Worm (Caenorhabditis elegans): ENCODE measurements around the gene F16B3.3.

The F16B3.3 gene

ce11 chrV:1317869-1318354 is at the start of gene F16B3.3:
TSS of gene F16B3.3 (minus strand) at chrV:1317919.
- no peak for TF ChIP-seq tbx-37 (GFP tag; conservative IDR thresholded peaks at IDR 0.05)
- no peak for TF ChIP-seq sea-1 (GFP tag; conservative IDR thresholded peaks at IDR 0.05)
- no peak for TF ChIP-seq F13C5.2 (tag; optimal IDR thresholded peaks at IDR 0.05)
- TF ChIP-seq aly-1 (tag; optimal IDR thresholded peaks at IDR 0.05), result no peak
- no peak for TF ChIP-seq hnd-1 (tag; optimal IDR thresholded peaks at IDR 0.05)
- TF ChIP-seq scrt-1 (GFP tag; IDR thresholded peaks at IDR 0.05), result no peak
- TF ChIP-seq pes-1 (GFP tag; IDR thresholded peaks at IDR 0.05), result no peak
- no peak for TF ChIP-seq B0310.2 (tag; optimal IDR thresholded peaks at IDR 0.05)
- no peak for TF ChIP-seq tbx-11 (GFP tag; IDR thresholded peaks at IDR 0.05)
- TF ChIP-seq hmg-4 (GFP tag; optimal IDR thresholded peaks at IDR 0.05), result no peak
- no peak for TF ChIP-seq hmbx-1 (tag; optimal IDR thresholded peaks at IDR 0.05)
- no peak for TF ChIP-seq ama-1 (optimal IDR thresholded peaks at IDR 0.05)
- no peak for TF ChIP-seq ets-7 (tag; optimal IDR thresholded peaks at IDR 0.05)
- no peak for TF ChIP-seq tra-4 (tag; optimal IDR thresholded peaks at IDR 0.05)
- no peak for TF ChIP-seq flt-1 (GFP tag; IDR thresholded peaks at IDR 0.05)
- TF ChIP-seq ceh-36 (tag; optimal IDR thresholded peaks at IDR 0.05), result no peak

- no peak for TF ChIP-seq ceh-13 (GFP tag; optimal IDR thresholded peaks at IDR 0.05)
- no peak for TF ChIP-seq sea-1 (GFP tag; conservative IDR thresholded peaks at IDR 0.05)
- no peak for TF ChIP-seq flt-1 (GFP tag; IDR thresholded peaks at IDR 0.05)
- no peak for TF ChIP-seq ets-7 (tag; optimal IDR thresholded peaks at IDR 0.05)
- no peak for TF ChIP-seq aly-1 (tag; optimal IDR thresholded peaks at IDR 0.05)
- TF ChIP-seq ama-1 (optimal IDR thresholded peaks at IDR 0.05), result no peak
- no peak for TF ChIP-seq pes-1 (GFP tag; IDR thresholded peaks at IDR 0.05)
- no peak for TF ChIP-seq scrt-1 (GFP tag; IDR thresholded peaks at IDR 0.05)
- no peak for TF ChIP-seq F13C5.2 (tag; optimal IDR thresholded peaks at IDR 0.05)
- no peak for TF ChIP-seq ceh-36 (tag; optimal IDR thresholded peaks at IDR 0.05)
- TF ChIP-seq tbx-11 (GFP tag; IDR thresholded peaks at IDR 0.05), result no peak
- no peak for TF ChIP-seq hnd-1 (tag; optimal IDR thresholded peaks at IDR 0.05)
- TF ChIP-seq tra-4 (tag; optimal IDR thresholded peaks at IDR 0.05), result no peak
- TF ChIP-seq hmbx-1 (tag; optimal IDR thresholded peaks at IDR 0.05), result no peak
- no peak for TF ChIP-seq hmg-4 (GFP tag; optimal IDR thresholded peaks at IDR 0.05)
- TF ChIP-seq B0310.2 (tag; optimal IDR thresholded peaks at IDR 0.05), result no peak
- TF ChIP-seq tbx-37 (GFP tag; conservative IDR thresholded peaks at IDR 0.05), result no peak
Observed at ce11 chrV:1366082-1366481, 48.4 kb upstream of the F16B3.3 start.

- no peak for TF ChIP-seq tbx-11 (GFP tag; IDR thresholded peaks at IDR 0.05)
- TF ChIP-seq F13C5.2 (tag; optimal IDR thresholded peaks at IDR 0.05), result no peak
- TF ChIP-seq sea-1 (GFP tag; conservative IDR thresholded peaks at IDR 0.05), result no peak
- TF ChIP-seq ceh-36 (tag; optimal IDR thresholded peaks at IDR 0.05), result no peak
- no peak for TF ChIP-seq hnd-1 (tag; optimal IDR thresholded peaks at IDR 0.05)
- TF ChIP-seq ama-1 (optimal IDR thresholded peaks at IDR 0.05), result no peak
- TF ChIP-seq flt-1 (GFP tag; IDR thresholded peaks at IDR 0.05), result no peak
Observed at ce11 chrV:1364346-1364745, 46.6 kb upstream of the F16B3.3 start.

ce11 chrV:1362027-1362426 is 44.3 kb upstream of the F16B3.3 start:
- TF ChIP-seq hmg-4 (GFP tag; optimal IDR thresholded peaks at IDR 0.05), result no peak
- no peak for TF ChIP-seq ceh-13 (GFP tag; optimal IDR thresholded peaks at IDR 0.05)
- no peak for TF ChIP-seq tbx-37 (GFP tag; conservative IDR thresholded peaks at IDR 0.05)
- TF ChIP-seq hmbx-1 (tag; optimal IDR thresholded peaks at IDR 0.05), result no peak
- TF ChIP-seq hnd-1 (tag; optimal IDR thresholded peaks at IDR 0.05), result no peak
- no peak for TF ChIP-seq B0310.2 (tag; optimal IDR thresholded peaks at IDR 0.05)
- TF ChIP-seq scrt-1 (GFP tag; IDR thresholded peaks at IDR 0.05), result no peak
- no peak for TF ChIP-seq flt-1 (GFP tag; IDR thresholded peaks at IDR 0.05)
- TF ChIP-seq F13C5.2 (tag; optimal IDR thresholded peaks at IDR 0.05), result no peak
- TF ChIP-seq ama-1 (optimal IDR thresholded peaks at IDR 0.05), result no peak
- no peak for TF ChIP-seq tbx-11 (GFP tag; IDR thresholded peaks at IDR 0.05)
- TF ChIP-seq ets-7 (tag; optimal IDR thresholded peaks at IDR 0.05), result no peak
- TF ChIP-seq ceh-36 (tag; optimal IDR thresholded peaks at IDR 0.05), result no peak
- no peak for TF ChIP-seq tra-4 (tag; optimal IDR thresholded peaks at IDR 0.05)
- TF ChIP-seq sea-1 (GFP tag; conservative IDR thresholded peaks at IDR 0.05), result no peak
- no peak for TF ChIP-seq pes-1 (GFP tag; IDR thresholded peaks at IDR 0.05)
- no peak for TF ChIP-seq aly-1 (tag; optimal IDR thresholded peaks at IDR 0.05)

ce11 chrV:1358051-1358450 is 40.3 kb upstream of the F16B3.3 start, which contains the start of gene Y75B7AL.2:
TSS of gene Y75B7AL.2 (minus strand) at chrV:1358151.
- TF ChIP-seq ama-1 (optimal IDR thresholded peaks at IDR 0.05) (no peak), F13C5.2 (tag; optimal IDR thresholded peaks at IDR 0.05) (no peak), flt-1 (GFP tag; IDR thresholded peaks at IDR 0.05) (no peak), pes-1 (GFP tag; IDR thresholded peaks at IDR 0.05) (no peak), tbx-11 (GFP tag; IDR thresholded peaks at IDR 0.05) (no peak), ets-7 (tag; optimal IDR thresholded peaks at IDR 0.05) (no peak), tbx-37 (GFP tag; conservative IDR thresholded peaks at IDR 0.05) (no peak), hnd-1 (tag; optimal IDR thresholded peaks at IDR 0.05) (no peak), hmg-4 (GFP tag; optimal IDR thresholded peaks at IDR 0.05) (no peak), scrt-1 (GFP tag; IDR thresholded peaks at IDR 0.05) (no peak), B0310.2 (tag; optimal IDR thresholded peaks at IDR 0.05) (no peak)

ce11 chrV:1355297-1355696 is 37.6 kb upstream of the F16B3.3 start:
- TF ChIP-seq B0310.2 (tag; optimal IDR thresholded peaks at IDR 0.05), result no peak
- no peak for TF ChIP-seq pes-1 (GFP tag; IDR thresholded peaks at IDR 0.05)
- no peak for TF ChIP-seq ama-1 (optimal IDR thresholded peaks at IDR 0.05)
- no peak for TF ChIP-seq hnd-1 (tag; optimal IDR thresholded peaks at IDR 0.05)
- no peak for TF ChIP-seq ceh-13 (GFP tag; optimal IDR thresholded peaks at IDR 0.05)
- TF ChIP-seq tra-4 (tag; optimal IDR thresholded peaks at IDR 0.05), result no peak
- no peak for TF ChIP-seq tbx-11 (GFP tag; IDR thresholded peaks at IDR 0.05)
- TF ChIP-seq sea-1 (GFP tag; conservative IDR thresholded peaks at IDR 0.05), result no peak
- no peak for TF ChIP-seq ceh-36 (tag; optimal IDR thresholded peaks at IDR 0.05)
- TF ChIP-seq scrt-1 (GFP tag; IDR thresholded peaks at IDR 0.05), result no peak
- no peak for TF ChIP-seq aly-1 (tag; optimal IDR thresholded peaks at IDR 0.05)
- TF ChIP-seq F13C5.2 (tag; optimal IDR thresholded peaks at IDR 0.05), result no peak
- no peak for TF ChIP-seq ets-7 (tag; optimal IDR thresholded peaks at IDR 0.05)
- no peak for TF ChIP-seq hmg-4 (GFP tag; optimal IDR thresholded peaks at IDR 0.05)
- TF ChIP-seq hmbx-1 (tag; optimal IDR thresholded peaks at IDR 0.05), result no peak
- TF ChIP-seq flt-1 (GFP tag; IDR thresholded peaks at IDR 0.05), result no peak
- TF ChIP-seq tbx-37 (GFP tag; conservative IDR thresholded peaks at IDR 0.05), result no peak

ce11 chrV:1352321-1352720 is 34.6 kb upstream of the F16B3.3 start:
- no peak for TF ChIP-seq flt-1 (GFP tag; IDR thresholded peaks at IDR 0.05)
- no peak for TF ChIP-seq tra-4 (tag; optimal IDR thresholded peaks at IDR 0.05)
- no peak for TF ChIP-seq B0310.2 (tag; optimal IDR thresholded peaks at IDR 0.05)
- TF ChIP-seq tbx-37 (GFP tag; conservative IDR thresholded peaks at IDR 0.05), result no peak
- TF ChIP-seq hmg-4 (GFP tag; optimal IDR thresholded peaks at IDR 0.05), result no peak
- no peak for TF ChIP-seq scrt-1 (GFP tag; IDR thresholded peaks at IDR 0.05)
- TF ChIP-seq ceh-36 (tag; optimal IDR thresholded peaks at IDR 0.05), result no peak

All from whole organism, early embryonic.